Worm (Caenorhabditis elegans) whole organism, late embryonic: ENCODE results near the gene D1069.3.

Experiments
- C08G9.2 ChIP-seq: sonication (generic microtip); optimal IDR thresholded peaks from 2 replicates; lab custom pipeline; 2016; ENCODE audit warnings: mild to moderate bottlenecking, missing genetic modification characterization, moderate library complexity, missing compliant biosample characterization
- F13H6.1 ChIP-seq: sonication (generic microtip); optimal IDR thresholded peaks from 2 replicates; lab custom pipeline; 2016; ENCODE audit warnings: missing genetic modification characterization, missing compliant biosample characterization
- Y22D7AL.16 ChIP-seq: sonication (generic microtip); optimal IDR thresholded peaks from 2 replicates; lab custom pipeline; 2016; ENCODE audit warnings: missing genetic modification characterization, missing compliant biosample characterization
- ahr-1 ChIP-seq: sonication (generic microtip); optimal IDR thresholded peaks from 2 replicates; lab custom pipeline; 2016; ENCODE audit warnings: missing genetic modification characterization, missing compliant biosample characterization
- ama-1 ChIP-seq: fragments of 150-350 bp; optimal IDR thresholded peaks from 2 replicates; lab custom pipeline; 2014
- ceh-2 ChIP-seq: sonication (generic microtip); optimal IDR thresholded peaks from 2 replicates; lab custom pipeline; 2016; ENCODE audit warnings: missing genotype, missing genetic modification characterization, missing compliant biosample characterization
- ceh-22 ChIP-seq: sonication (generic microtip); optimal IDR thresholded peaks from 2 replicates; lab custom pipeline; 2017; ENCODE audit warnings: missing biosample characterization, missing genetic modification characterization
- ceh-24 ChIP-seq: sonication (generic microtip); optimal IDR thresholded peaks from 2 replicates; lab custom pipeline; 2016; ENCODE audit warnings: mild to moderate bottlenecking, missing genetic modification characterization, missing compliant biosample characterization
- ceh-31 ChIP-seq: sonication (generic microtip); optimal IDR thresholded peaks from 2 replicates; lab custom pipeline; 2016; ENCODE audit warnings: missing genetic modification characterization, missing compliant biosample characterization
- ceh-45 ChIP-seq: fragments of 200-800 bp; sonication (Bioruptor generic); IDR thresholded peaks from 2 replicates; pipeline ENCODE4 v1.3.6; 2022; ENCODE audit warnings: missing genetic modification reagents, missing genetic modification characterization, missing compliant biosample characterization
- elt-2 ChIP-seq: sonication (generic microtip); optimal IDR thresholded peaks from 2 replicates; lab custom pipeline; 2016; ENCODE audit warnings: missing genetic modification reagents, missing genetic modification characterization, missing compliant biosample characterization
- ets-4 ChIP-seq: sonication (generic microtip); optimal IDR thresholded peaks from 2 replicates; lab custom pipeline; 2016; ENCODE audit warnings: missing genetic modification characterization, missing compliant biosample characterization
- fax-1 ChIP-seq: sonication (generic microtip); optimal IDR thresholded peaks from 2 replicates; lab custom pipeline; 2016; ENCODE audit warnings: missing genotype, missing genetic modification characterization, missing compliant biosample characterization
- fkh-6 ChIP-seq: sonication (generic microtip); optimal IDR thresholded peaks from 2 replicates; lab custom pipeline; 2016; ENCODE audit warnings: missing genetic modification characterization, missing compliant biosample characterization
- gmeb-2 ChIP-seq: sonication (generic microtip); optimal IDR thresholded peaks from 2 replicates; lab custom pipeline; 2016; ENCODE audit warnings: missing genetic modification characterization, inconsistent platforms, missing compliant biosample characterization
- hlh-15 ChIP-seq: sonication (generic microtip); optimal IDR thresholded peaks from 2 replicates; lab custom pipeline; 2016; ENCODE audit warnings: missing genetic modification characterization, missing compliant biosample characterization
- hlh-30 ChIP-seq: sonication (generic microtip); optimal IDR thresholded peaks from 2 replicates; lab custom pipeline; 2017; ENCODE audit warnings: antibody characterized with exemption, missing genetic modification characterization, missing compliant biosample characterization; ENCODE audit not compliant: insufficient read depth
- lin-11 ChIP-seq: fragments of 200-800 bp; sonication (Bioruptor generic); optimal IDR thresholded peaks from 2 replicates; lab custom pipeline; 2018; ENCODE audit warnings: mild to moderate bottlenecking, missing genetic modification characterization, missing compliant biosample characterization
- nfya-1 ChIP-seq: sonication (generic microtip); optimal IDR thresholded peaks from 2 replicates; lab custom pipeline; 2017; ENCODE audit warnings: missing genetic modification characterization, mild to moderate bottlenecking, missing compliant biosample characterization, antibody characterized with exemption, moderate library complexity
- npax-4 ChIP-seq: sonication (generic microtip); optimal IDR thresholded peaks from 2 replicates; lab custom pipeline; 2016; ENCODE audit warnings: missing genetic modification characterization, missing compliant biosample characterization
- odd-2 ChIP-seq: sonication (generic microtip); optimal IDR thresholded peaks from 2 replicates; lab custom pipeline; 2017; ENCODE audit warnings: antibody characterized with exemption, mild to moderate bottlenecking, missing genetic modification characterization, missing compliant biosample characterization
- pat-9 ChIP-seq: fragments of 200-800 bp; sonication (Bioruptor generic); optimal IDR thresholded peaks from 2 replicates; lab custom pipeline; 2018; ENCODE audit warnings: mild to moderate bottlenecking, missing genetic modification characterization, moderate library complexity, missing compliant biosample characterization
- pax-1 ChIP-seq: fragments of 150-350 bp; optimal IDR thresholded peaks from 2 replicates; lab custom pipeline; 2014; ENCODE audit warnings: missing biosample characterization, missing genetic modification characterization
- pha-4 ChIP-seq: fragments of 150-350 bp; optimal IDR thresholded peaks from 2 replicates; lab custom pipeline; 2018; ENCODE audit warnings: missing biosample characterization, missing genetic modification reagents, missing genetic modification characterization
- pros-1 ChIP-seq: fragments of 150-350 bp; optimal IDR thresholded peaks from 2 replicates; lab custom pipeline; 2014; ENCODE audit warnings: missing biosample characterization, missing genetic modification reagents, missing genetic modification characterization
- rnt-1 ChIP-seq: sonication (generic microtip); optimal IDR thresholded peaks from 2 replicates; lab custom pipeline; 2016; ENCODE audit warnings: missing genetic modification characterization, missing compliant biosample characterization
- sdc-2 ChIP-seq: sonication (generic microtip); optimal IDR thresholded peaks from 2 replicates; lab custom pipeline; 2016; ENCODE audit warnings: missing genotype, missing genetic modification characterization, missing compliant biosample characterization
- syd-9 ChIP-seq: sonication (generic microtip); optimal IDR thresholded peaks from 2 replicates; lab custom pipeline; 2016; ENCODE audit warnings: mild to moderate bottlenecking, missing genetic modification characterization, moderate library complexity, missing compliant biosample characterization
- ttx-3 ChIP-seq: sonication (generic microtip); optimal IDR thresholded peaks from 2 replicates; lab custom pipeline; 2016; ENCODE audit warnings: missing genetic modification reagents, missing genetic modification characterization, missing compliant biosample characterization
- unc-3 ChIP-seq, 2 experiments: fragments of 200-800 bp in 1 of 2; sonication (Bioruptor generic) in 1 of 2; sonication (generic microtip) in 1 of 2; conservative IDR thresholded peaks in 1 of 2; optimal IDR thresholded peaks in 1 of 2; 2 replicates each; pipeline versions ENCODE4 v1.3.6 to Lab custom; 2016 to 2022; ENCODE audit warnings: missing compliant biosample characterization in 2 of 2, missing genetic modification characterization in 2 of 2, missing genetic modification reagents in 1 of 2
- unc-42 ChIP-seq: sonication (generic microtip); optimal IDR thresholded peaks from 2 replicates; lab custom pipeline; 2016; ENCODE audit warnings: missing genotype, missing genetic modification characterization, missing compliant biosample characterization
- unc-55 ChIP-seq: sonication (generic microtip); optimal IDR thresholded peaks from 2 replicates; lab custom pipeline; 2017; ENCODE audit warnings: missing biosample characterization, missing genetic modification reagents, missing genetic modification characterization
- unc-86 ChIP-seq: sonication (generic microtip); optimal IDR thresholded peaks from 2 replicates; lab custom pipeline; 2016; ENCODE audit warnings: missing genetic modification characterization, missing compliant biosample characterization
- ztf-16 ChIP-seq: sonication (generic microtip); optimal IDR thresholded peaks from 2 replicates; lab custom pipeline; 2017; ENCODE audit warnings: missing genetic modification characterization, missing compliant biosample characterization

D1069.3 gene

DNA sequence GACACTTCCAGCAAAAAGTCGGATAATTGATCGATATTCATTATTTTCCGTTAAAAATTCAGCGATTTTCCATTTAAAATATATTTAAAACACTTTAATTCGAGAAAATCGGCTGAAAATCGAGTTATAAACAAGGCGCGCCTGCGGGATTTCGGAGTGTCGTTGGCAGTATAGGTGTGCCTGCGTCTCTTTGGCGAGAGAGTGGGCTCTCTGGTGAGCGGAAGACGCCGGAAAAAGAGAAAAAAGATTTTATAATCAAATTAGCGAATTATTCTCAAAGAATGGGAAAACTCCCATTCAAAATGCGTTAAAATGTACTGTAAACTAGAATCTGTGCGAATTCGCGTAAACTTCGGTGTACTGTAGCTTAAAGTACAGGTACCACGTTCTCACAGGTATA is at the start of gene D1069.3:
TSS of gene D1069.3 (minus strand) at position 158 of the 400 bp plus-strand sequence.
- TF ChIP-seq unc-42 (tag; lab: Kevin White, UChicago) (peak; percentile 79), ets-4 (tag; lab: Kevin White, UChicago) (no peak), nfya-1 (tag; lab: Kevin White, UChicago) (peak; percentile 11)

DNA sequence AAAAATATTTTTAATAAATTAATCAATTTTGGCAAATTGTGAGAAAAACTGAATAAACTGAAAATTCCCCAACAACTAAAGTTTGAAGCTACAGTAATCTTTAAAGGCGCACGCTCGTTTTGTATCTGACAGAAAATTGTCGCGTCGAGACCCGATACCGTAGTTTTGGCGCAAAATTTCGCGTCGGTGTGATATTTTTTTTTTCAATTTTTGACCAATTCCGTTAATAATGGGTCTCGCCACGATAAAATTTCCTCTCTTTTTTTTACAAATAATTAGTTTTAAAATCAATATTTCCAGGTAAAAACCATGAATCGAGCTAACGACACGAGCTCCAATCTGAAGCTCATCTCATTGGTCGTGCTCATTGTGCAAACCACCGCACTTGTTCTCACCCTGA is 40.8 kb upstream of the D1069.3 start, which contains the start of gene nstp-4:
TSS of gene nstp-4 (plus strand) at position 301 of the 400 bp plus-strand sequence.
- TF ChIP-seq fax-1 (no peak), fkh-6 (tag; lab: Kevin White, UChicago) (no peak), syd-9 (tag; lab: Kevin White, UChicago) (no peak), pros-1 (tag; lab: Kevin White, UChicago) (no peak), pha-4 (no peak), unc-55 (GFP tag; lab: Kevin White, UChicago) (no peak), unc-86 (tag; lab: Kevin White, UChicago) (no peak), ceh-2 (no peak), hlh-15 (tag; lab: Kevin White, UChicago) (no peak), elt-2 (tag; lab: Kevin White, UChicago) (no peak), odd-2 (no peak), sdc-2 (no peak), ceh-24 (tag; lab: Kevin White, UChicago) (no peak), gmeb-2 (tag; lab: Kevin White, UChicago) (no peak)

DNA sequence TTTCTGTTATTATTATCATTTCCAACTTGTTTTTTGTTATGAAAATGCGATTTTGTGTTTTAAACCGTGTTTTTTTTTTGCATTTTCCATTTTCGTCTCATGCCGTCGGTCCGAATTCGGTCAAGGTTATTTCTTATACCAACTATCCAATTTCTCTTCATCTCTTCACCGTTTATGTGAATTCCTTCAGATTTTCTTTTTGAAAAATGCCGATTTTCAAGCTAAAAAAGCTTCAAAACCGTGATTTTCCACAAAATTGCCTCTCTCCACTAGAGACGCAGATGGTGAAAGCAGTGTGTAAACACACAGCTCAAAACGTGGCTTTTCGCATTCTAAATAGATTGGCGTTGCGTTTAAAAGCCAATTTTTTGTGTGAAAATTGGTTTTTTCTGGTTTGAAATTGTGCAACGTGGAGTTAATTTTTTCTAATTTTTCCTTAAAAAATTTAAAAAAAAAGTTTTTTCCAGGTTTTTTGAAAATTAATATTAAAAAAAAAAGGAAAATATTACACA is 40.2 kb upstream of the D1069.3 start:
- TF ChIP-seq ceh-45 (GFP tag; lab: Robert Waterston, UW) (no peak), elt-2 (tag; lab: Kevin White, UChicago) (peak; percentile 15)

DNA sequence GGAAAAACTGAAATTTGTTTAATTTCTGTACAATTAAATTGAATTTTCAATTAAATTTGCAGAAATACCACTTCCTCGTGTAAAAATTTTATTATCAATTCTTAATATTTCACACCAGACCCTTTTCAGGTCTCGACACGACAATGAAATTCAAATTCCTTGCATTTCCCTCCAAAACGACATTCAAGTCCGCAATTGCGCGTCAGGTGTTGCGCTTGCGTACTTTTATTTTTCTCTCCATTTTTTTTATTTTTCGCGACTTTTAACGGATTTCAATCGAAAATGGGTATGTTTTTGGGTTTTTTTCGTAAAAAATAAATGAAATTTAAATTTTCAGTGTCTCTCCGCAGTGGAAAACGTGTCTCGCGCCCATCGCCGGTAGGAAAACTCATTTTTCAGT is 38.3 kb upstream of the D1069.3 start, which contains the start of gene C03H5.3:
TSS of gene C03H5.3 (plus strand) at position 132 of the 400 bp plus-strand sequence.
- TF ChIP-seq sdc-2 = no peak
- TF ChIP-seq ttx-3 (tag; lab: Kevin White, UChicago) = no peak
- no peak for TF ChIP-seq ztf-16

DNA sequence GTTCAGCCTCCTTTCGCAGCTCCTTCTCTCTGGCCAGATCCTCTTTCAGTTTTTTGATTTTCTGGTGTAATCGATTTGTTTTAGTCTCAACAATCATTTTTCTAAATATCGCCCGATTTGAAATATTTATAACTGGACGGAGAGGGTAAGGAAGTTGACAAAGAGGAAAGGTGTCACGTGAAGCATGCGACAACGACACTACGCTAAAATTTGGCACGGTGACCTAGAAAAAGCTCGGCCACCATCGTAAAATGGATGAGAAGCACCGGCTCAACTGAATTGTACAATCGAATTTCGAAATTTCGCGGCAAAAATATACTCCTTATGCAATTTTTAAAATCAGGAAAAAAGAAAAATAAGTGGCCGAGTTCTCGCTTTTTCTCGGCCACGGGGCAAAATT is 37.6 kb upstream of the D1069.3 start, which contains the start of gene C03H5.5:
TSS of gene C03H5.5 (minus strand) at position 101 of the 400 bp plus-strand sequence.
- TF ChIP-seq pat-9 = no peak
- TF ChIP-seq ztf-16 = no peak
- TF ChIP-seq hlh-30 = no peak
- no peak for TF ChIP-seq pros-1 (tag; lab: Kevin White, UChicago)
- no peak for TF ChIP-seq ceh-22
- TF ChIP-seq gmeb-2 (tag; lab: Kevin White, UChicago) = no peak
- TF ChIP-seq odd-2 = no peak
- no peak for TF ChIP-seq ttx-3 (tag; lab: Kevin White, UChicago)
- TF ChIP-seq Y22D7AL.16 (tag; lab: Kevin White, UChicago) = no peak
- TF ChIP-seq pax-1 (tag; lab: Kevin White, UChicago) = no peak
- TF ChIP-seq ahr-1 (tag; lab: Kevin White, UChicago) = no peak
- no peak for TF ChIP-seq ceh-31 (tag; lab: Kevin White, UChicago)
- TF ChIP-seq unc-3 (GFP tag; conservative IDR thresholded peaks at IDR 0.05; lab: Robert Waterston, UW) = no peak
- no peak for TF ChIP-seq unc-3 (tag; optimal IDR thresholded peaks at IDR 0.05; lab: Kevin White, UChicago)
- no peak for TF ChIP-seq elt-2 (tag; lab: Kevin White, UChicago)
- no peak for TF ChIP-seq nfya-1 (tag; lab: Kevin White, UChicago)
- no peak for TF ChIP-seq lin-11 (tag; lab: Kevin White, UChicago)
- TF ChIP-seq npax-4 = no peak
- TF ChIP-seq, all 69 proteins: peak for 0

DNA sequence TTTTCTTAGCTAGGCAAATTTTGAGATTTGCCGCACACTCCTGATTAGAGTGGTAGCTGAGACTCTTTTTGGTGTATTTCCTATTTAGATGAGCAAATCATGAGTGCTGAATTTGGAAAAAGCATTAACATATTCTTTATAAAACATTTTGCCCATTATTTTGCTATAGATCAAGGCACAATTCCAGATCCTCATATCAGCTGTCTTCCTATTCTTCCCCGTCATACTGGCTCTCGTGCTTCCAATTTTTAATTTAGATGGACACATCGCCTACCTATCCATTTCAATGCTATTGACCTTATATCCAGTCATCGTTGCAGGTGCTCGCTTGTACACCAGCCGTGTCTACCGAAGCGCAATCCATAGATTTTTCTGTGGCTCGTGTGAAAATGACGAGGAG is 32.2 kb upstream of the D1069.3 start, which contains the start of gene C03H5.7:
TSS of gene C03H5.7 (plus strand) at position 301 of the 400 bp plus-strand sequence.
- TF ChIP-seq rnt-1 (tag; lab: Kevin White, UChicago) (no peak), C08G9.2 (tag; lab: Kevin White, UChicago) (no peak), ama-1 (lab: Kevin White, UChicago) (no peak), Y22D7AL.16 (tag; lab: Kevin White, UChicago) (no peak), hlh-30 (no peak), F13H6.1 (tag; lab: Kevin White, UChicago) (no peak)
